In the genomic region with DNA sequence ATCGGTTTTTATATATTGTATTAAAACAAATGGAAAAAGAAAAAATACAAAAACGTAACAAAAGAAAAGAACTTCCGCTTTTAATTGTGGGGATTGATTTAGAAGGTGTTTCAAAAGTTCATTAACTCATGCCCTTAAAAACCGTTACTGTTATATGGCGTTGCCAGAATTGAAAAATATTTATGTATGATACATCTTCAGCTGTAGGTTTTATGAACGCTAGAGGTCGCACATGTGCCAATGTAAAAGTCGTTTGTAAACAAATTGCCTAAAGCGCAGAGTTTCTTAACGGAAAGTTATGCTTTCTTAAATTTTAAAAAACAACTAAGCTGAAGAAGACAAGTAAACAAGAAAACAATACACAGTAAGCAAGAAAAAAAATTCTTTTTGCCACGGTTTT, we compare ENCODE assay signal across 1 fruit fly cellular context.
A peak's percentile ranks its signal among the peaks of the same experiment; 100 is the strongest.
TF ChIP-seq lines count a peak whose summit lies in the region.

No protein-coding gene starts in this region.

TF ChIP-seq in whole organism, embryonic, 481 proteins besides CTCF, POLR2A, EP300 and RAD21 (continued from another document):
- TF ChIP-seq CG10209 (GFP tag; optimal IDR thresholded peaks at IDR 0.05; lab: Kevin White, UChicago) (no peak), CG16813 (GFP tag; IDR thresholded peaks at IDR 0.05; lab: Robert Waterston, UW; ENCODE audit: partially characterized antibody) (no peak), CG6791 (GFP tag; IDR thresholded peaks at IDR 0.05; lab: Robert Waterston, UW; ENCODE audit: partially characterized antibody) (no peak), z (GFP tag; IDR thresholded peaks at IDR 0.05; lab: Robert Waterston, UW) (no peak), CG1602 (GFP tag; optimal IDR thresholded peaks at IDR 0.05; lab: Kevin White, UChicago) (no peak), Eip74EF (GFP tag; optimal IDR thresholded peaks at IDR 0.05; lab: Kevin White, UChicago) (no peak), Atf3 (GFP tag; optimal IDR thresholded peaks at IDR 0.05; lab: Kevin White, UChicago) (no peak), CHES-1-like (GFP tag; optimal IDR thresholded peaks at IDR 0.05; lab: Kevin White, UChicago) (no peak), CG12155 (GFP tag; optimal IDR thresholded peaks at IDR 0.05; lab: Kevin White, UChicago) (no peak), jigr1 (GFP tag; IDR thresholded peaks at IDR 0.05; lab: Robert Waterston, UW) (no peak), dpn (GFP tag; optimal IDR thresholded peaks at IDR 0.05; lab: Kevin White, UChicago) (peak; percentile 13 to 33), CG18262 (tag; optimal IDR thresholded peaks at IDR 0.05; lab: Kevin White, UChicago) (no peak), CG32772 (GFP tag; IDR thresholded peaks at IDR 0.05; lab: Robert Waterston, UW) (no peak), pzg (GFP tag; optimal IDR thresholded peaks at IDR 0.05; lab: Kevin White, UChicago) (peak; percentile 19), ham (GFP tag; IDR thresholded peaks at IDR 0.05; lab: Robert Waterston, UW) (no peak), CG13894 (tag; optimal IDR thresholded peaks at IDR 0.05; lab: Kevin White, UChicago) (peak; percentile 17)
TF ChIP-seq in whole organism, embryonic: peak in this region for 69.
